Worm (Caenorhabditis elegans): ENCODE results near the gene Y57G11C.38.

- TF ChIP-seq unc-130 (tag; optimal IDR thresholded peaks at IDR 0.05) (no peak), ceh-82 (tag; optimal IDR thresholded peaks at IDR 0.05) (no peak), pqm-1 (tag; optimal IDR thresholded peaks at IDR 0.05) (no peak), nhr-47 (tag; optimal IDR thresholded peaks at IDR 0.05) (no peak), nhr-20 (tag; optimal IDR thresholded peaks at IDR 0.05) (no peak), nhr-11 (tag; optimal IDR thresholded peaks at IDR 0.05) (no peak), ama-1 (optimal IDR thresholded peaks at IDR 0.05) (no peak), ztf-4 (tag; optimal IDR thresholded peaks at IDR 0.05) (no peak), lin-14 (GFP tag; optimal IDR thresholded peaks at IDR 0.05) (no peak)
Measured at ce11 chrIV:14868560-14868959, 6.3 kb downstream of the Y57G11C.38 start.
